Worm (Caenorhabditis elegans): ENCODE results near the gene C15F1.5.

The C15F1.5 gene

DNA sequence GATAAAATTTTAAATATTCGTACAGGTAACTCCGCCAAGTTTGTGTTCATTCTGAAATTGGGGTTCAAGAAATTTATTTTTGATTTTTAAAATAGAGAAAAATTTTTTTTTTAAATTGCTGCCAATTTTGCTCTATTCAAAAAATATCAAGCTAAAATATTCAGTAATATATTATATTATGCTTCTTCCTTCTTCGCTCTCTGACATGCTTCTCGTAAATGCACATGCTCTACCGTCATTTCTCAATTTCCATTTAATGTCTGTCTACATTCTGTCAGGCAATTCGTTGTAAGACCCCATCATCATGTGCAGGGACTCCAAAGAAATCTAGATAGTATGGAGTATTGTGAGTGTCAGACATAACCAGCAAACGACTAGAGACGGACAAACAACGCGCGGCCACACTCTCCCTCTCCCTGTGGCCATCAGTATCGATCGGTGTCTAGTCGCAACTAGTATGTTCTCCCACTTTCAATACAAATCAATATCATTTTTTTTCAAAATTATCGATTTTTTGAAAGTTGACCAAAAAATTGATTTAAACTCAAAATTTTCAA is 19.1 kb downstream of the C15F1.5 start, which contains the start of the genes malt-1 and ceh-38 (continued):
- peak; percentile 98 for TF ChIP-seq dve-1 (tag; optimal IDR thresholded peaks at IDR 0.05; ENCODE audit: insufficient read depth)
- TF ChIP-seq nhr-102 (tag; optimal IDR thresholded peaks at IDR 0.05): peak; percentile 78
- TF ChIP-seq attf-4 (tag; optimal IDR thresholded peaks at IDR 0.05): peak; percentile 56
- TF ChIP-seq vab-7 (GFP tag; IDR thresholded peaks at IDR 0.05): peak; percentile 77
- TF ChIP-seq F10B5.3 (tag; optimal IDR thresholded peaks at IDR 0.05): peak; percentile 74
- no peak for TF ChIP-seq D1046.2 (GFP tag; IDR thresholded peaks at IDR 0.05)
- peak; percentile 68 for TF ChIP-seq nhr-10 (tag; optimal IDR thresholded peaks at IDR 0.05)
- TF ChIP-seq fkh-10 (GFP tag; optimal IDR thresholded peaks at IDR 0.05): peak; percentile 97
- TF ChIP-seq php-3 (GFP tag; IDR thresholded peaks at IDR 0.05): peak; percentile 82
- no peak for TF ChIP-seq zfp-3 (GFP tag; conservative IDR thresholded peaks at IDR 0.05)
- no peak for TF ChIP-seq ceh-62 (tag; optimal IDR thresholded peaks at IDR 0.05)
- peak; percentile 83 for TF ChIP-seq dpl-1 (GFP tag; optimal IDR thresholded peaks at IDR 0.05)
- TF ChIP-seq T26A8.4 (GFP tag; IDR thresholded peaks at IDR 0.05): peak; percentile 88
- no peak for TF ChIP-seq F49E8.2 (tag; optimal IDR thresholded peaks at IDR 0.05; ENCODE audit: borderline replicate concordance)
- TF ChIP-seq arid-1 (GFP tag; conservative IDR thresholded peaks at IDR 0.05): peak; percentile 89
- TF ChIP-seq nhr-42 (GFP tag; IDR thresholded peaks at IDR 0.05): 0 out of 2 replicates have a peak, but pooled peaks have one; percentile 45

ce11 chrII:6943299-6944051 is 26.9 kb downstream of the C15F1.5 start:
- TF ChIP-seq set-16 (GFP tag; IDR thresholded peaks at IDR 0.05) (peak; percentile 97), dve-1 (tag; optimal IDR thresholded peaks at IDR 0.05; ENCODE audit: insufficient read depth) (peak; percentile 18), arid-1 (GFP tag; conservative IDR thresholded peaks at IDR 0.05) (no peak), mdt-29 (GFP tag; IDR thresholded peaks at IDR 0.05) (no peak), duxl-1 (tag; optimal IDR thresholded peaks at IDR 0.05; ENCODE audit: poor library complexity) (no peak), lin-15B (tag; optimal IDR thresholded peaks at IDR 0.05) (no peak), zag-1 (tag; optimal IDR thresholded peaks at IDR 0.05) (no peak), ceh-82 (tag; optimal IDR thresholded peaks at IDR 0.05) (no peak), dmd-6 (GFP tag; IDR thresholded peaks at IDR 0.05) (peak; percentile 29), daf-8 (GFP tag; IDR thresholded peaks at IDR 0.05) (no peak), Y75B8A.6 (GFP tag; IDR thresholded peaks at IDR 0.05) (no peak), snpc-1.2 (GFP tag; IDR thresholded peaks at IDR 0.05) (no peak), nhr-77 (tag; optimal IDR thresholded peaks at IDR 0.05) (peak; percentile 43), ces-1 (GFP tag; optimal IDR thresholded peaks at IDR 0.05) (no peak), hmg-1.1 (GFP tag; IDR thresholded peaks at IDR 0.05) (peak; percentile 75), vab-7 (GFP tag; IDR thresholded peaks at IDR 0.05) (0 out of 2 replicates have a peak, but pooled peaks have one; percentile 37), snpc-4 (tag; optimal IDR thresholded peaks at IDR 0.05) (no peak), egl-43 (GFP tag; IDR thresholded peaks at IDR 0.05) (peak; percentile 78), ceh-44 (GFP tag; IDR thresholded peaks at IDR 0.05) (0 out of 2 replicates have a peak, but pooled peaks have one; percentile 14), spr-3 (GFP tag; optimal IDR thresholded peaks at IDR 0.05) (no peak), nhr-111 (GFP tag; optimal IDR thresholded peaks at IDR 0.05) (no peak), ztf-7 (tag; optimal IDR thresholded peaks at IDR 0.05) (no peak), hlh-11 (tag; optimal IDR thresholded peaks at IDR 0.05) (peak; percentile 30), nhr-48 (tag; optimal IDR thresholded peaks at IDR 0.05) (no peak), Y105C5A.15 (GFP tag; IDR thresholded peaks at IDR 0.05) (no peak), T20F7.1 (GFP tag; optimal IDR thresholded peaks at IDR 0.05) (peak; percentile 28), skn-1 (tag; optimal IDR thresholded peaks at IDR 0.05) (no peak), ctbp-1 (GFP tag; IDR thresholded peaks at IDR 0.05) (peak; percentile 18; the same call in 1 of the 2 replicates), F37D6.2 (tag; optimal IDR thresholded peaks at IDR 0.05) (peak; percentile 51), dmd-9 (GFP tag; IDR thresholded peaks at IDR 0.05) (no peak), saeg-2 (GFP tag; IDR thresholded peaks at IDR 0.05) (no peak), lin-13 (GFP tag; optimal IDR thresholded peaks at IDR 0.05) (no peak), cey-2 (tag; optimal IDR thresholded peaks at IDR 0.05; ENCODE audit: borderline replicate concordance, insufficient read depth) (no peak), lin-38 (GFP tag; IDR thresholded peaks at IDR 0.05) (no peak), nhr-6 (tag; optimal IDR thresholded peaks at IDR 0.05) (no peak)
